Worm (Caenorhabditis elegans) whole organism, mixed stage, embryonic: Measurements from ENCODE around the gene K05F6.8.

Source experiments
- M03D4.4 ChIP-seq: sonication (generic microtip); optimal IDR thresholded peaks from 2 replicates; lab custom pipeline; 2017; ENCODE audit warnings: mild to moderate bottlenecking, missing genetic modification characterization, missing compliant biosample characterization
- bed-3 ChIP-seq: fragments of 200-800 bp; sonication (Bioruptor generic); optimal IDR thresholded peaks from 3 replicates; lab custom pipeline; 2018; ENCODE audit warnings: mild to moderate bottlenecking, missing genetic modification characterization, moderate library complexity, missing compliant biosample characterization
- blmp-1 ChIP-seq: fragments of 150-350 bp; optimal IDR thresholded peaks from 2 replicates; lab custom pipeline; 2014; ENCODE audit warnings: missing biosample characterization, missing genetic modification characterization
- ceh-39 ChIP-seq: fragments of 150-350 bp; optimal IDR thresholded peaks from 2 replicates; lab custom pipeline; 2014; ENCODE audit warnings: missing biosample characterization, missing genetic modification characterization
- ceh-43 ChIP-seq: fragments of 200-800 bp; sonication (Bioruptor generic); optimal IDR thresholded peaks from 2 replicates; lab custom pipeline; 2018; ENCODE audit warnings: mild to moderate bottlenecking, missing genetic modification characterization, moderate library complexity, missing compliant biosample characterization
- ceh-83 ChIP-seq: fragments of 200-800 bp; sonication (Bioruptor generic); optimal IDR thresholded peaks from 2 replicates; lab custom pipeline; 2018; ENCODE audit warnings: mild to moderate bottlenecking, missing genetic modification characterization, missing compliant biosample characterization
- ces-1 ChIP-seq: fragments of 150-350 bp; optimal IDR thresholded peaks from 2 replicates; lab custom pipeline; 2014; ENCODE audit warnings: missing biosample characterization, missing genetic modification reagents, missing genetic modification characterization
- cnd-1 ChIP-seq: fragments of 200-800 bp; sonication (Bioruptor generic); optimal IDR thresholded peaks from 2 replicates; lab custom pipeline; 2018; ENCODE audit warnings: mild to moderate bottlenecking, missing genetic modification characterization, missing compliant biosample characterization
- drap-1 ChIP-seq: fragments of 200-800 bp; sonication (Bioruptor generic); optimal IDR thresholded peaks from 3 replicates; lab custom pipeline; 2018; ENCODE audit warnings: mild to moderate bottlenecking, missing genetic modification characterization, missing compliant biosample characterization
- elt-1 ChIP-seq: sonication (generic microtip); optimal IDR thresholded peaks from 2 replicates; lab custom pipeline; 2017; ENCODE audit warnings: missing genetic modification characterization, mild to moderate bottlenecking, missing compliant biosample characterization, antibody characterized with exemption, moderate library complexity, borderline replicate concordance; ENCODE audit not compliant: insufficient read depth
- elt-3 ChIP-seq: fragments of 150-350 bp; optimal IDR thresholded peaks from 2 replicates; lab custom pipeline; 2014; ENCODE audit warnings: missing biosample characterization, missing genetic modification characterization
- flh-1 ChIP-seq: fragments of 200-800 bp; sonication (Bioruptor generic); optimal IDR thresholded peaks from 2 replicates; lab custom pipeline; 2018; ENCODE audit warnings: mild to moderate bottlenecking, missing genetic modification characterization, moderate library complexity, missing compliant biosample characterization
- ham-2 ChIP-seq: fragments of 200-800 bp; sonication (Bioruptor generic); optimal IDR thresholded peaks from 2 replicates; lab custom pipeline; 2018; ENCODE audit warnings: mild to moderate bottlenecking, missing genetic modification characterization, missing compliant biosample characterization
- hlh-1 ChIP-seq: fragments of 150-350 bp; optimal IDR thresholded peaks from 2 replicates; lab custom pipeline; 2014; ENCODE audit warnings: missing biosample characterization, missing genetic modification reagents, missing genetic modification characterization
- lin-13 ChIP-seq: fragments of 150-350 bp; optimal IDR thresholded peaks from 2 replicates; lab custom pipeline; 2014; ENCODE audit warnings: missing biosample characterization, missing genetic modification characterization
- lin-32 ChIP-seq: fragments of 200-800 bp; sonication (Bioruptor generic); optimal IDR thresholded peaks from 2 replicates; lab custom pipeline; 2018; ENCODE audit warnings: mild to moderate bottlenecking, missing genetic modification characterization, missing compliant biosample characterization
- lsy-2 ChIP-seq: fragments of 150-350 bp; optimal IDR thresholded peaks from 2 replicates; lab custom pipeline; 2014; ENCODE audit warnings: missing biosample characterization, missing genetic modification characterization
- mab-5 ChIP-seq: fragments of 150-350 bp; optimal IDR thresholded peaks from 2 replicates; lab custom pipeline; 2014; ENCODE audit warnings: missing biosample characterization, missing genetic modification characterization
- mep-1 ChIP-seq: fragments of 150-350 bp; optimal IDR thresholded peaks from 2 replicates; lab custom pipeline; 2017; ENCODE audit warnings: missing biosample characterization, missing genetic modification reagents, missing genetic modification characterization, inconsistent platforms
- mls-2 ChIP-seq: sonication (generic microtip); optimal IDR thresholded peaks from 2 replicates; lab custom pipeline; 2016; ENCODE audit warnings: mild to moderate bottlenecking, missing genetic modification characterization, moderate library complexity, missing compliant biosample characterization
- nhr-12 ChIP-seq: fragments of 150-350 bp; optimal IDR thresholded peaks from 2 replicates; lab custom pipeline; 2014; ENCODE audit warnings: missing biosample characterization, missing genetic modification characterization
- nhr-2 ChIP-seq: fragments of 150-350 bp; optimal IDR thresholded peaks from 2 replicates; lab custom pipeline; 2014; ENCODE audit warnings: missing biosample characterization, missing genetic modification characterization
- nhr-237 ChIP-seq: fragments of 150-350 bp; optimal IDR thresholded peaks from 2 replicates; lab custom pipeline; 2014; ENCODE audit warnings: missing biosample characterization, missing genetic modification characterization
- nhr-28 ChIP-seq: fragments of 150-350 bp; optimal IDR thresholded peaks from 2 replicates; lab custom pipeline; 2014; ENCODE audit warnings: missing biosample characterization, missing genetic modification characterization
- nhr-76 ChIP-seq: sonication (generic microtip); optimal IDR thresholded peaks from 2 replicates; lab custom pipeline; 2017; ENCODE audit warnings: missing biosample characterization, missing genetic modification characterization
- pha-4 ChIP-seq: fragments of 150-350 bp; optimal IDR thresholded peaks from 2 replicates; lab custom pipeline; 2018; ENCODE audit warnings: missing biosample characterization, missing genetic modification reagents, missing genetic modification characterization
- sem-2 ChIP-seq: fragments of 200-800 bp; sonication (Bioruptor generic); optimal IDR thresholded peaks from 2 replicates; lab custom pipeline; 2018; ENCODE audit warnings: mild to moderate bottlenecking, missing genetic modification characterization, missing compliant biosample characterization
- snpc-4 ChIP-seq: fragments of 150-350 bp; optimal IDR thresholded peaks from 2 replicates; lab custom pipeline; 2014; ENCODE audit warnings: missing biosample characterization, missing genetic modification characterization
- sptf-1 ChIP-seq: sonication (generic microtip); optimal IDR thresholded peaks from 2 replicates; lab custom pipeline; 2017; ENCODE audit warnings: mild to moderate bottlenecking, missing genetic modification characterization, moderate library complexity, missing compliant biosample characterization
- tbx-8 ChIP-seq: fragments of 200-800 bp; sonication (Bioruptor generic); optimal IDR thresholded peaks from 2 replicates; lab custom pipeline; 2018; ENCODE audit warnings: mild to moderate bottlenecking, missing genetic modification characterization, moderate library complexity, missing compliant biosample characterization
- unc-120 ChIP-seq: sonication (generic microtip); optimal IDR thresholded peaks from 2 replicates; lab custom pipeline; 2017; ENCODE audit warnings: missing genetic modification characterization, missing compliant biosample characterization; ENCODE audit not compliant: poor library complexity, severe bottlenecking
- unc-39 ChIP-seq: fragments of 150-350 bp; optimal IDR thresholded peaks from 2 replicates; lab custom pipeline; 2014; ENCODE audit warnings: missing biosample characterization, missing genetic modification characterization
- zip-8 ChIP-seq: fragments of 150-350 bp; optimal IDR thresholded peaks from 2 replicates; lab custom pipeline; 2014; ENCODE audit warnings: missing biosample characterization, missing genetic modification characterization
- ztf-11 ChIP-seq: fragments of 150-350 bp; optimal IDR thresholded peaks from 2 replicates; lab custom pipeline; 2014; ENCODE audit warnings: missing biosample characterization, missing genetic modification characterization

K05F6.8 gene

DNA sequence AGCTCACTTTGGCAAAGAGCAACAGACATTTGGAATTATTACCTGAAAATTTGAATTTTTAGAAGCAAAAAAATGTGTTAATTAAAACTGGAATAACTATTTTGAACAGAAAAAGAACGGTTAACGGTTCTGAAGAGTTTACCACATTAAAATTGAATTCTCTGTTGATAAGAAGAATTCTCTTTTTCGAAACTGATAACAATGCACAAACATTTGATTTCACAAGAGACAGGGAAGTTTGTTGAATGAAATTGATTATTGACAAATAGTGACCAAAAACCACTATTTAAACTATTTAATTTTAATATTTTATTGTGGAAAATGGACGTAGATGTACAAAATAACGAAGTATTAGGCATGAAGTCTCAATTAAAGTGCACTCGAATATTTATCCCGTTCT is 40.0 kb upstream of the K05F6.8 start:
- TF ChIP-seq blmp-1 (tag; lab: Kevin White, UChicago) (no peak), zip-8 (no peak), pha-4 (tag; lab: Kevin White, UChicago) (no peak), ces-1 (GFP tag; lab: Kevin White, UChicago) (no peak), sptf-1 (tag; lab: Kevin White, UChicago) (no peak), drap-1 (no peak), lin-32 (GFP tag; lab: Kevin White, UChicago) (no peak), lsy-2 (no peak), mab-5 (tag; lab: Kevin White, UChicago) (no peak), nhr-28 (tag; lab: Kevin White, UChicago) (no peak), hlh-1 (no peak), ceh-83 (GFP tag; lab: Kevin White, UChicago) (no peak)

DNA sequence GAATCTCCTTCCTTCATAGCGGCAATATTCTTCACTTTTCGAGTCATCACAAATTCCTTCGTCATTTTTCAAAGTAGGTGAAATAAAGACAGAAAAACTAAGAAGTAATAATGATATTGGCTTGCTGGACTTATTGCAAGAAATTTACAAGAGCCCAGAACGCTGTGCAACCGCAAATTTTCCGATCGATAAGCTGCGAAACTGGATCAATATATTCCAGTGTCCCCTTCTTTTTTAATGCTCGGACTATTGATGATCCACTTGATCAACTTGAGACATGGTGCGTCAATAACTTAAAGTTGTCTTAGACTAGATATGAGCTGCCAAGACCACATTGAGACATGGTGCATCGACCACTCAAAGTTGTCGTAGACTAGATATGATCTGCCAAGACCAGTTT is 38.5 kb upstream of the K05F6.8 start, which contains the start of gene bath-33:
TSS of gene bath-33 (minus strand) at position 101 of the 400 bp plus-strand sequence.
- TF ChIP-seq bed-3 (GFP tag; lab: Kevin White, UChicago) (no peak), mab-5 (tag; lab: Kevin White, UChicago) (no peak), drap-1 (no peak), lin-32 (GFP tag; lab: Kevin White, UChicago) (no peak), lsy-2 (no peak), nhr-12 (tag; lab: Kevin White, UChicago) (no peak), sptf-1 (tag; lab: Kevin White, UChicago) (no peak), nhr-76 (no peak), lin-13 (tag; lab: Kevin White, UChicago) (no peak), flh-1 (GFP tag; lab: Kevin White, UChicago) (no peak), tbx-8 (GFP tag; lab: Kevin White, UChicago) (no peak), mls-2 (tag; lab: Kevin White, UChicago) (no peak), snpc-4 (tag; lab: Kevin White, UChicago) (no peak), unc-39 (no peak), ham-2 (no peak), ceh-39 (tag; lab: Kevin White, UChicago) (no peak), hlh-1 (no peak), zip-8 (no peak)

ce11 chrII:1605010-1605409 is 37.5 kb upstream of the K05F6.8 start:
- TF ChIP-seq drap-1 (no peak), elt-1 (tag; lab: Kevin White, UChicago) (peak; percentile 73)

- TF ChIP-seq nhr-2 (no peak), mab-5 (tag; lab: Kevin White, UChicago) (no peak), cnd-1 (tag; lab: Kevin White, UChicago) (no peak), hlh-1 (no peak), M03D4.4 (no peak), mep-1 (tag; lab: Kevin White, UChicago) (no peak), zip-8 (no peak), elt-1 (tag; lab: Kevin White, UChicago) (no peak), nhr-12 (tag; lab: Kevin White, UChicago) (no peak), ztf-11 (no peak), sptf-1 (tag; lab: Kevin White, UChicago) (no peak), lin-32 (GFP tag; lab: Kevin White, UChicago) (no peak), drap-1 (no peak), ceh-39 (tag; lab: Kevin White, UChicago) (no peak), nhr-237 (tag; lab: Kevin White, UChicago) (no peak), flh-1 (GFP tag; lab: Kevin White, UChicago) (no peak), ham-2 (no peak)
Observed at ce11 chrII:1603049-1603448, 35.5 kb upstream of the K05F6.8 start.

ce11 chrII:1601507-1601906 is 34.0 kb upstream of the K05F6.8 start, which contains the start of gene bath-47:
Gene bath-47, plus strand, starts transcription at chrII:1601811.
- TF ChIP-seq lsy-2 (no peak), nhr-28 (tag; lab: Kevin White, UChicago) (no peak), elt-1 (tag; lab: Kevin White, UChicago) (no peak), nhr-76 (no peak), sem-2 (GFP tag; lab: Kevin White, UChicago) (no peak), hlh-1 (no peak), ceh-83 (GFP tag; lab: Kevin White, UChicago) (no peak), snpc-4 (tag; lab: Kevin White, UChicago) (no peak), ceh-39 (tag; lab: Kevin White, UChicago) (no peak), elt-3 (tag; lab: Kevin White, UChicago) (no peak), blmp-1 (tag; lab: Kevin White, UChicago) (no peak), unc-120 (no peak), lin-32 (GFP tag; lab: Kevin White, UChicago) (no peak), unc-39 (no peak), drap-1 (no peak), zip-8 (no peak), pha-4 (tag; lab: Kevin White, UChicago) (no peak), cnd-1 (tag; lab: Kevin White, UChicago) (no peak), ceh-43 (GFP tag; lab: Kevin White, UChicago) (no peak), M03D4.4 (no peak)
